Worm (Caenorhabditis elegans): ENCODE data around the gene erp-44.3.
A peak's percentile ranks its signal among the peaks of the same experiment; 100 is the strongest.

The erp-44.3 gene

DNA sequence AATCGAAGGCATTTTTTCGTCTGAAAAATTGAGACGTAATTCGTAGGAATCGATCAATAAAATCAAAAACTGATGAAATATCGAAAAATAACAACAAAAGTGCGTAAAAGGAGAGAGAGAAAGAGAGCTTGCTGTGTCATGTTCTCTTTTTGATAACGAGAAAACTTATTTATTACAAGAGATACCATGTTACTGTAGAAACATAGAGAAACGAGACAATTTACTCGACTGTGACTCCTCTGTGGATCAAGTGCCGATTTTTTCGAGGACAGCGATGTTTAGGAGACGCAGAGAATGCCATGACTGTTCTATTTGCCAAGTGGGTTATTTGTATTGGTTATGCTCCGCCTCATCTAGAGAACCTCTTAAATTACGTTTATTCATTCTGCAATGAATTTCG is 11.1 kb downstream of the erp-44.3 start, which contains the start of gene sph-1 (continued):
- no peak for TF ChIP-seq ceh-32 (tag; optimal IDR thresholded peaks at IDR 0.05; ENCODE audit: poor library complexity)
- no peak for TF ChIP-seq egl-43 (GFP tag; IDR thresholded peaks at IDR 0.05)
- no peak for TF ChIP-seq Y48G9A.11 (GFP tag; IDR thresholded peaks at IDR 0.05)
- TF ChIP-seq F10B5.3 (tag; optimal IDR thresholded peaks at IDR 0.05) = no peak
- peak; percentile 50 for TF ChIP-seq nhr-10 (tag; optimal IDR thresholded peaks at IDR 0.05)
- TF ChIP-seq snpc-1.2 (GFP tag; IDR thresholded peaks at IDR 0.05) = no peak
- no peak for TF ChIP-seq lin-1 (GFP tag; IDR thresholded peaks at IDR 0.05)
- TF ChIP-seq nhr-25 (tag; optimal IDR thresholded peaks at IDR 0.05; ENCODE audit: borderline replicate concordance, insufficient read depth) = no peak

- TF ChIP-seq Y5F2A.4 (GFP tag; optimal IDR thresholded peaks at IDR 0.05) (no peak), nhr-25 (tag; optimal IDR thresholded peaks at IDR 0.05; ENCODE audit: borderline replicate concordance, insufficient read depth) (peak; percentile 33), pqm-1 (tag; optimal IDR thresholded peaks at IDR 0.05) (no peak), F44E2.7 (GFP tag; IDR thresholded peaks at IDR 0.05) (no peak), mes-2 (tag; optimal IDR thresholded peaks at IDR 0.05; ENCODE audit: poor library complexity, severe bottlenecking) (peak; percentile 82), hlh-11 (tag; optimal IDR thresholded peaks at IDR 0.05) (peak; percentile 39), ceh-62 (tag; optimal IDR thresholded peaks at IDR 0.05) (no peak), lin-39 (tag; optimal IDR thresholded peaks at IDR 0.05) (no peak), F49E8.2 (tag; optimal IDR thresholded peaks at IDR 0.05; ENCODE audit: borderline replicate concordance) (no peak), F26F4.8 (GFP tag; conservative IDR thresholded peaks at IDR 0.05) (no peak), R02D3.7 (tag; optimal IDR thresholded peaks at IDR 0.05) (no peak), madf-9 (GFP tag; conservative IDR thresholded peaks at IDR 0.05) (no peak), ceh-20 (GFP tag; IDR thresholded peaks at IDR 0.05) (no peak), aly-2 (tag; optimal IDR thresholded peaks at IDR 0.05) (no peak), rbr-2 (tag; optimal IDR thresholded peaks at IDR 0.05) (peak; percentile 29), nhr-28 (tag; optimal IDR thresholded peaks at IDR 0.05) (peak; percentile 32), gei-8 (GFP tag; optimal IDR thresholded peaks at IDR 0.05) (no peak), lin-1 (GFP tag; IDR thresholded peaks at IDR 0.05) (no peak), daf-19 (GFP tag; conservative IDR thresholded peaks at IDR 0.05) (no peak), ceh-82 (tag; optimal IDR thresholded peaks at IDR 0.05) (no peak), nhr-111 (GFP tag; optimal IDR thresholded peaks at IDR 0.05) (no peak), fkh-10 (GFP tag; optimal IDR thresholded peaks at IDR 0.05) (no peak), attf-4 (tag; optimal IDR thresholded peaks at IDR 0.05) (no peak), lim-7 (GFP tag; IDR thresholded peaks at IDR 0.05) (no peak), ZK546.5 (tag; optimal IDR thresholded peaks at IDR 0.05) (no peak), F37D6.2 (tag; optimal IDR thresholded peaks at IDR 0.05) (no peak), jun-1 (tag; optimal IDR thresholded peaks at IDR 0.05) (no peak), zag-1 (tag; optimal IDR thresholded peaks at IDR 0.05) (no peak), hlh-30 (tag; optimal IDR thresholded peaks at IDR 0.05; ENCODE audit: insufficient read depth) (peak; percentile 82), hmg-1.1 (GFP tag; IDR thresholded peaks at IDR 0.05) (no peak), daf-12 (tag; optimal IDR thresholded peaks at IDR 0.05) (no peak), nhr-6 (tag; optimal IDR thresholded peaks at IDR 0.05) (peak; percentile 63), cey-2 (tag; optimal IDR thresholded peaks at IDR 0.05; ENCODE audit: borderline replicate concordance, insufficient read depth) (no peak), sdz-12 (GFP tag; optimal IDR thresholded peaks at IDR 0.05) (no peak), Y48G9A.11 (GFP tag; IDR thresholded peaks at IDR 0.05) (no peak), ztf-11 (tag; optimal IDR thresholded peaks at IDR 0.05) (no peak), nhr-41 (GFP tag; IDR thresholded peaks at IDR 0.05) (no peak), nhr-77 (tag; optimal IDR thresholded peaks at IDR 0.05) (peak; percentile 41), dmd-9 (GFP tag; IDR thresholded peaks at IDR 0.05) (no peak), lin-29 (GFP tag; IDR thresholded peaks at IDR 0.05) (no peak), php-3 (GFP tag; IDR thresholded peaks at IDR 0.05) (no peak), dmd-8 (GFP tag; IDR thresholded peaks at IDR 0.05) (no peak), lin-13 (GFP tag; optimal IDR thresholded peaks at IDR 0.05) (peak; percentile 27), nhr-11 (tag; optimal IDR thresholded peaks at IDR 0.05) (peak; percentile 19)
Observed at ce11 chrIV:8136005-8136512, 13.6 kb downstream of the erp-44.3 start, which contains the start of the genes isp-1 and islo-1. isp-1 (minus strand) TSS chrIV:8136055. islo-1 (plus strand) TSS chrIV:8136389.

Measured in whole organism, L4 larva.